Worm (Caenorhabditis elegans): ENCODE results near the gene K01G5.10.

ce11 chrIII:10719057-10719456, 39.3 kb downstream of the K01G5.10 start:
- no peak for TF ChIP-seq klf-2 (GFP tag; conservative IDR thresholded peaks at IDR 0.05)
- no peak for TF ChIP-seq flt-1 (GFP tag; IDR thresholded peaks at IDR 0.05)
- TF ChIP-seq tab-1 (GFP tag; IDR thresholded peaks at IDR 0.05) = no peak
- TF ChIP-seq ztf-29 (GFP tag; IDR thresholded peaks at IDR 0.05) = no peak
- TF ChIP-seq T22C8.4 (GFP tag; IDR thresholded peaks at IDR 0.05) = no peak

Data from whole organism, midembryonic.